Worm (Caenorhabditis elegans): Measurements from ENCODE around the gene Y116A8C.467.

ce11 chrIV:17100628-17101338 lies 37.2 kb upstream of the Y116A8C.467 start:
- TF ChIP-seq ets-7 (tag; optimal IDR thresholded peaks at IDR 0.05) (no peak), ama-1 (optimal IDR thresholded peaks at IDR 0.05) (no peak), aly-1 (tag; optimal IDR thresholded peaks at IDR 0.05) (no peak)
